Fruit fly (Drosophila melanogaster): ENCODE results near the gene CG33783.

The CG33783 gene

dm6 chr3R:10095765-10096164 lies 29.2 kb downstream of the CG33783 start:
- no peak for TF ChIP-seq CG8478 (optimal IDR thresholded peaks at IDR 0.05)
- no peak for TF ChIP-seq EcR (GFP tag; optimal IDR thresholded peaks at IDR 0.05)
- no peak for TF ChIP-seq usp (GFP tag; optimal IDR thresholded peaks at IDR 0.05)
- no peak for TF ChIP-seq psq (optimal IDR thresholded peaks at IDR 0.05)
- no peak for TF ChIP-seq Dll (optimal IDR thresholded peaks at IDR 0.05)
- no peak for TF ChIP-seq pan (optimal IDR thresholded peaks at IDR 0.05)

dm6 chr3R:10097531-10098295 lies 31.1 kb downstream of the CG33783 start:
- TF ChIP-seq pan (optimal IDR thresholded peaks at IDR 0.05) (no peak), Dll (optimal IDR thresholded peaks at IDR 0.05) (no peak)

- TF ChIP-seq usp (GFP tag; optimal IDR thresholded peaks at IDR 0.05) (no peak), pan (optimal IDR thresholded peaks at IDR 0.05) (no peak), CG8478 (optimal IDR thresholded peaks at IDR 0.05) (no peak), Dll (optimal IDR thresholded peaks at IDR 0.05) (no peak), EcR (GFP tag; optimal IDR thresholded peaks at IDR 0.05) (no peak), psq (optimal IDR thresholded peaks at IDR 0.05) (no peak)
Observed at dm6 chr3R:10098296-10098675, 31.7 kb downstream of the CG33783 start.

dm6 chr3R:10099401-10099848 lies 32.9 kb downstream of the CG33783 start:
- TF ChIP-seq psq (optimal IDR thresholded peaks at IDR 0.05) (no peak), EcR (GFP tag; optimal IDR thresholded peaks at IDR 0.05) (no peak), pan (optimal IDR thresholded peaks at IDR 0.05) (no peak), Dll (optimal IDR thresholded peaks at IDR 0.05) (no peak), usp (GFP tag; optimal IDR thresholded peaks at IDR 0.05) (no peak), CG8478 (optimal IDR thresholded peaks at IDR 0.05) (no peak)

dm6 chr3R:10100498-10101196 lies 34.1 kb downstream of the CG33783 start:
- TF ChIP-seq CG8478 (optimal IDR thresholded peaks at IDR 0.05) (no peak), EcR (GFP tag; optimal IDR thresholded peaks at IDR 0.05) (no peak), usp (GFP tag; optimal IDR thresholded peaks at IDR 0.05) (no peak), psq (optimal IDR thresholded peaks at IDR 0.05) (no peak), pan (optimal IDR thresholded peaks at IDR 0.05) (no peak), Dll (optimal IDR thresholded peaks at IDR 0.05) (no peak)

dm6 chr3R:10106796-10107195 lies 40.2 kb downstream of the CG33783 start:
- TF ChIP-seq usp (GFP tag; optimal IDR thresholded peaks at IDR 0.05) (no peak), Dll (optimal IDR thresholded peaks at IDR 0.05) (no peak), pan (optimal IDR thresholded peaks at IDR 0.05) (no peak), EcR (GFP tag; optimal IDR thresholded peaks at IDR 0.05) (no peak), CG8478 (optimal IDR thresholded peaks at IDR 0.05) (no peak), psq (optimal IDR thresholded peaks at IDR 0.05) (no peak)

dm6 chr3R:10108289-10108928 lies 41.8 kb downstream of the CG33783 start:
- TF ChIP-seq EcR (GFP tag; optimal IDR thresholded peaks at IDR 0.05) (no peak), pan (optimal IDR thresholded peaks at IDR 0.05) (no peak), Dll (optimal IDR thresholded peaks at IDR 0.05) (no peak), usp (GFP tag; optimal IDR thresholded peaks at IDR 0.05) (no peak), CG8478 (optimal IDR thresholded peaks at IDR 0.05) (no peak)

- TF ChIP-seq Dll (optimal IDR thresholded peaks at IDR 0.05), result peak; percentile 95
- TF ChIP-seq pan (optimal IDR thresholded peaks at IDR 0.05), result no peak
- no peak for TF ChIP-seq usp (GFP tag; optimal IDR thresholded peaks at IDR 0.05)
- peak in 1 of 2 experiments; percentile 51 for TF ChIP-seq EcR (GFP tag; optimal IDR thresholded peaks at IDR 0.05)
- TF ChIP-seq CG8478 (optimal IDR thresholded peaks at IDR 0.05), result no peak
Observed at dm6 chr3R:10109212-10109880, 42.8 kb downstream of the CG33783 start.

- TF ChIP-seq Dll (optimal IDR thresholded peaks at IDR 0.05) (no peak), CG8478 (optimal IDR thresholded peaks at IDR 0.05) (no peak), pan (optimal IDR thresholded peaks at IDR 0.05) (no peak), EcR (GFP tag; optimal IDR thresholded peaks at IDR 0.05) (peak in 1 of 2 experiments; percentile 23), usp (GFP tag; optimal IDR thresholded peaks at IDR 0.05) (no peak), psq (optimal IDR thresholded peaks at IDR 0.05) (no peak)
Observed at dm6 chr3R:10109938-10110337, 43.4 kb downstream of the CG33783 start, which contains the start of gene Fmr1. Gene Fmr1 (minus strand): TSS chr3R:10110121.

- TF ChIP-seq psq (optimal IDR thresholded peaks at IDR 0.05) (no peak), Dll (optimal IDR thresholded peaks at IDR 0.05) (no peak), CG8478 (optimal IDR thresholded peaks at IDR 0.05) (no peak), pan (optimal IDR thresholded peaks at IDR 0.05) (no peak), usp (GFP tag; optimal IDR thresholded peaks at IDR 0.05) (no peak), EcR (GFP tag; optimal IDR thresholded peaks at IDR 0.05) (no peak)
Observed at dm6 chr3R:10111150-10111814, 44.7 kb downstream of the CG33783 start.

dm6 chr3R:10111815-10112185 lies 45.2 kb downstream of the CG33783 start:
- no peak for TF ChIP-seq usp (GFP tag; optimal IDR thresholded peaks at IDR 0.05)
- TF ChIP-seq CG8478 (optimal IDR thresholded peaks at IDR 0.05), result no peak
- TF ChIP-seq psq (optimal IDR thresholded peaks at IDR 0.05), result no peak
- TF ChIP-seq Dll (optimal IDR thresholded peaks at IDR 0.05), result no peak
- TF ChIP-seq EcR (GFP tag; optimal IDR thresholded peaks at IDR 0.05), result no peak
- TF ChIP-seq pan (optimal IDR thresholded peaks at IDR 0.05), result no peak

Data from whole organism.